Fruit fly (Drosophila melanogaster) whole organism, embryonic: ENCODE measurements around the gene CG13603.
A peak's percentile ranks its signal among the peaks of the same experiment; 100 is the strongest.

ENCODE experiments used
- Bgb ChIP-seq: fragments of 200-800 bp; sonication (Bioruptor generic); IDR thresholded peaks from 2 replicates; pipeline ENCODE4 v1.3.6; 2022; ENCODE audit warnings: missing biosample characterization, missing genetic modification characterization; ENCODE audit not compliant: partially characterized antibody
- CG11456 ChIP-seq: fragments of 200-800 bp; sonication (Bioruptor generic); IDR thresholded peaks from 3 replicates; pipeline ENCODE4 v1.3.6; 2022; ENCODE audit warnings: missing biosample characterization, missing genetic modification characterization
- CG11504 ChIP-seq: fragments of 200-800 bp; sonication (Bioruptor generic); optimal IDR thresholded peaks from 3 replicates; lab custom pipeline; 2019; ENCODE audit warnings: missing biosample characterization, mild to moderate bottlenecking, missing genetic modification characterization, moderate library complexity
- CG11695 ChIP-seq: fragments of 200-800 bp; sonication (Bioruptor generic); IDR thresholded peaks from 3 replicates; pipeline ENCODE4 v1.3.6; 2022; ENCODE audit warnings: missing biosample characterization, missing genetic modification characterization
- CG11696 ChIP-seq: fragments of 200-800 bp; sonication (Bioruptor generic); IDR thresholded peaks from 2 replicates; pipeline ENCODE4 v1.3.6; 2022; ENCODE audit warnings: missing biosample characterization, missing genetic modification characterization
- CG12769 ChIP-seq: fragments of 200-800 bp; sonication (Bioruptor generic); optimal IDR thresholded peaks from 2 replicates; lab custom pipeline; 2019; ENCODE audit warnings: missing biosample characterization, mild to moderate bottlenecking, missing genetic modification characterization, moderate library complexity
- CG16779 ChIP-seq: fragments of 200-800 bp; sonication (Bioruptor generic); IDR thresholded peaks from 2 replicates; pipeline ENCODE4 v1.3.6; 2022; ENCODE audit warnings: missing biosample characterization, missing genetic modification characterization
- CG16813 ChIP-seq: fragments of 200-800 bp; sonication (Bioruptor generic); IDR thresholded peaks from 3 replicates; pipeline ENCODE4 v1.3.6; 2022; ENCODE audit warnings: missing biosample characterization, missing genetic modification characterization; ENCODE audit not compliant: partially characterized antibody
- CG17802 ChIP-seq: fragments of 200-800 bp; sonication (Bioruptor generic); optimal IDR thresholded peaks from 2 replicates; lab custom pipeline; 2018; ENCODE audit warnings: missing biosample characterization, mild to moderate bottlenecking, missing genetic modification characterization, moderate library complexity
- CG17829 ChIP-seq: fragments of 200-800 bp; optimal IDR thresholded peaks from 2 replicates; lab custom pipeline; 2019; ENCODE audit warnings: missing biosample characterization, mild to moderate bottlenecking, missing genetic modification characterization, moderate library complexity
- CG1832 ChIP-seq: fragments of 200-800 bp; sonication (Bioruptor generic); optimal IDR thresholded peaks from 2 replicates; lab custom pipeline; 2017; ENCODE audit warnings: missing biosample characterization, mild to moderate bottlenecking, missing genetic modification characterization, inconsistent platforms
- CG31365 ChIP-seq: fragments of 200-800 bp; sonication (Bioruptor generic); optimal IDR thresholded peaks from 2 replicates; lab custom pipeline; 2018; ENCODE audit warnings: missing biosample characterization, mild to moderate bottlenecking, missing genetic modification characterization
- CG31441 ChIP-seq: fragments of 200-800 bp; sonication (Bioruptor generic); IDR thresholded peaks from 2 replicates; pipeline ENCODE4 v1.3.6; 2022; ENCODE audit warnings: missing biosample characterization, missing genetic modification characterization
- CG32767 ChIP-seq: fragments of 200-800 bp; sonication (Bioruptor generic); IDR thresholded peaks from 2 replicates; pipeline ENCODE4 v1.3.6; 2022; ENCODE audit warnings: missing biosample characterization, missing genetic modification characterization
- CG3281 ChIP-seq: fragments of 200-800 bp; sonication (Bioruptor generic); optimal IDR thresholded peaks from 3 replicates; lab custom pipeline; 2017; ENCODE audit warnings: missing biosample characterization, mild to moderate bottlenecking, missing genetic modification characterization
- CG34224 ChIP-seq: fragments of 200-800 bp; sonication (Bioruptor generic); IDR thresholded peaks from 3 replicates; pipeline ENCODE4 v1.3.6; 2022; ENCODE audit warnings: missing biosample characterization, missing genetic modification characterization; ENCODE audit not compliant: partially characterized antibody
- CG4424 ChIP-seq: fragments of 200-800 bp; sonication (Bioruptor generic); optimal IDR thresholded peaks from 3 replicates; lab custom pipeline; 2016; ENCODE audit warnings: missing biosample characterization, missing genetic modification characterization
- CG6254 ChIP-seq: fragments of 200-800 bp; sonication (Bioruptor generic); optimal IDR thresholded peaks from 3 replicates; lab custom pipeline; 2017; ENCODE audit warnings: mild to moderate bottlenecking, missing biosample characterization, missing genetic modification reagents, missing genetic modification characterization
- CG6813 ChIP-seq: fragments of 200-800 bp; sonication (Bioruptor generic); optimal IDR thresholded peaks from 2 replicates; lab custom pipeline; 2017; ENCODE audit warnings: missing biosample characterization, missing genetic modification characterization, mild to moderate bottlenecking, moderate library complexity, missing genetic modification reagents
- CG8290 ChIP-seq, 3 experiments: fragments of 200-800 bp; sonication (Bioruptor generic); optimal IDR thresholded peaks; 2 replicates each; lab custom pipeline; 2016 to 2019; ENCODE audit warnings: missing biosample characterization in 3 of 3, missing genetic modification characterization in 3 of 3, mild to moderate bottlenecking in 2 of 3, moderate library complexity in 1 of 3
- CG8478 ChIP-seq: fragments of >200 bp; optimal IDR thresholded peaks from 2 replicates; lab custom pipeline; 2018
- E2f2 ChIP-seq: fragments of 200-800 bp; sonication (Bioruptor generic); IDR thresholded peaks from 2 replicates; pipeline ENCODE4 v1.3.6; 2022; ENCODE audit warnings: missing biosample characterization, missing genetic modification characterization
- H15 ChIP-seq: fragments of 200-800 bp; sonication (Bioruptor generic); IDR thresholded peaks from 3 replicates; pipeline ENCODE4 v1.3.6; 2022; ENCODE audit warnings: missing biosample characterization, missing genetic modification characterization
- Jarid2 ChIP-seq: fragments of 200-800 bp; sonication (Bioruptor generic); optimal IDR thresholded peaks from 3 replicates; lab custom pipeline; 2017; ENCODE audit warnings: mild to moderate bottlenecking, missing biosample characterization, missing genetic modification reagents, missing genetic modification characterization
- MTF-1 ChIP-seq: fragments of 200-800 bp; sonication (Bioruptor generic); optimal IDR thresholded peaks from 2 replicates; lab custom pipeline; 2018; ENCODE audit warnings: missing biosample characterization, mild to moderate bottlenecking, missing genetic modification characterization, borderline replicate concordance
- Med ChIP-seq: fragments of 200-800 bp; sonication (Bioruptor generic); peaks from one replicate; lab custom pipeline; 2016; ENCODE audit warnings: missing biosample characterization, missing genetic modification characterization, mild to moderate bottlenecking, inconsistent platforms, moderate library complexity
- cad ChIP-seq: fragments of >200 bp; optimal IDR thresholded peaks from 2 replicates; lab custom pipeline; 2017; ENCODE audit warnings: missing biosample characterization, missing genetic modification characterization
- dmrt99B ChIP-seq: fragments of 200-800 bp; sonication (Bioruptor generic); optimal IDR thresholded peaks from 2 replicates; lab custom pipeline; 2018; ENCODE audit warnings: missing biosample characterization, mild to moderate bottlenecking, missing genetic modification characterization, moderate library complexity
- fd3F ChIP-seq: fragments of 200-800 bp; sonication (Bioruptor generic); optimal IDR thresholded peaks from 2 replicates; lab custom pipeline; 2018; ENCODE audit warnings: missing biosample characterization, mild to moderate bottlenecking, missing genetic modification characterization, moderate library complexity
- gcm2 ChIP-seq: fragments of 200-800 bp; sonication (Bioruptor generic); optimal IDR thresholded peaks from 2 replicates; lab custom pipeline; 2016; ENCODE audit warnings: missing biosample characterization, missing genetic modification characterization
- knrl ChIP-seq: fragments of 200-800 bp; sonication (Bioruptor generic); IDR thresholded peaks from 3 replicates; pipeline ENCODE4 v1.3.6; 2022; ENCODE audit warnings: missing biosample characterization, missing genetic modification characterization; ENCODE audit not compliant: partially characterized antibody
- lbe ChIP-seq: fragments of 200-800 bp; sonication (Bioruptor generic); optimal IDR thresholded peaks from 2 replicates; lab custom pipeline; 2016; ENCODE audit warnings: missing biosample characterization, mild to moderate bottlenecking, missing genetic modification characterization
- nau ChIP-seq: fragments of 200-800 bp; sonication (Bioruptor generic); optimal IDR thresholded peaks from 3 replicates; lab custom pipeline; 2017; ENCODE audit warnings: missing biosample characterization, mild to moderate bottlenecking, missing genetic modification characterization, missing genetic modification reagents
- nerfin-2 ChIP-seq: fragments of 200-800 bp; sonication (Bioruptor generic); IDR thresholded peaks from 2 replicates; pipeline ENCODE4 v1.3.6; 2022; ENCODE audit warnings: missing biosample characterization, missing genetic modification characterization; ENCODE audit not compliant: partially characterized antibody
- oc ChIP-seq: fragments of 200-800 bp; sonication (Bioruptor generic); optimal IDR thresholded peaks from 2 replicates; lab custom pipeline; 2018; ENCODE audit warnings: missing biosample characterization, mild to moderate bottlenecking, missing genetic modification characterization, moderate library complexity
- onecut ChIP-seq: fragments of 200-800 bp; sonication (Bioruptor generic); IDR thresholded peaks from 2 replicates; pipeline ENCODE4 v1.3.6; 2022; ENCODE audit warnings: missing biosample characterization, missing genetic modification characterization
- pan ChIP-seq, 4 experiments: fragments of >200 bp in 3 of 4; fragments of 200-800 bp in 1 of 4; sonication (Bioruptor generic) in 1 of 4; optimal IDR thresholded peaks in 3 of 4; IDR thresholded peaks in 1 of 4; 2 replicates each; pipeline versions ENCODE4 v1.3.6 to Lab custom; 2017 to 2022; ENCODE audit warnings: missing biosample characterization in 2 of 4, missing genetic modification characterization in 2 of 4, mixed read lengths in 1 of 4
- pb ChIP-seq: fragments of 200-800 bp; sonication (Bioruptor generic); optimal IDR thresholded peaks from 3 replicates; lab custom pipeline; 2016; ENCODE audit warnings: missing biosample characterization, missing genetic modification characterization
- peb ChIP-seq: fragments of 200-800 bp; sonication (Bioruptor generic); IDR thresholded peaks from 2 replicates; pipeline ENCODE4 v1.3.6; 2022; ENCODE audit warnings: missing biosample characterization, missing genetic modification characterization
- ranshi ChIP-seq: fragments of 200-800 bp; sonication (Bioruptor generic); IDR thresholded peaks from 2 replicates; pipeline ENCODE4 v1.3.6; 2022; ENCODE audit warnings: missing biosample characterization, missing genetic modification characterization
- sd ChIP-seq: fragments of 200-800 bp; sonication (Bioruptor generic); optimal IDR thresholded peaks from 3 replicates; lab custom pipeline; 2018; ENCODE audit warnings: missing biosample characterization, mild to moderate bottlenecking, missing genetic modification characterization, moderate library complexity
- sob ChIP-seq: fragments of 200-800 bp; sonication (Bioruptor generic); IDR thresholded peaks from 2 replicates; pipeline ENCODE4 v1.3.6; 2022; ENCODE audit warnings: missing biosample characterization, missing genetic modification characterization
- sr ChIP-seq: fragments of 200-800 bp; sonication (Bioruptor generic); IDR thresholded peaks from 3 replicates; pipeline ENCODE4 v1.3.6; 2022; ENCODE audit warnings: missing biosample characterization, missing genetic modification characterization
- trem ChIP-seq: fragments of 200-800 bp; optimal IDR thresholded peaks from 3 replicates; lab custom pipeline; 2019; ENCODE audit warnings: missing biosample characterization, mild to moderate bottlenecking, missing genetic modification characterization, moderate library complexity
- tx ChIP-seq: fragments of 200-800 bp; sonication (Bioruptor generic); optimal IDR thresholded peaks from 2 replicates; lab custom pipeline; 2016; ENCODE audit warnings: missing biosample characterization, missing genetic modification characterization
- vnd ChIP-seq: fragments of 200-800 bp; sonication (Bioruptor generic); IDR thresholded peaks from 3 replicates; pipeline ENCODE4 v1.3.6; 2022; ENCODE audit warnings: missing biosample characterization, missing genetic modification characterization; ENCODE audit not compliant: partially characterized antibody
- zen2 ChIP-seq: fragments of 200-800 bp; sonication (Bioruptor generic); IDR thresholded peaks from 3 replicates; pipeline ENCODE4 v1.3.6; 2022; ENCODE audit warnings: missing biosample characterization, missing genetic modification characterization; ENCODE audit not compliant: partially characterized antibody
- zfh1 ChIP-seq: fragments of 200-800 bp; sonication (Bioruptor generic); IDR thresholded peaks from 3 replicates; pipeline ENCODE4 v1.3.6; 2022; ENCODE audit warnings: missing biosample characterization, missing genetic modification characterization

The CG13603 gene

DNA sequence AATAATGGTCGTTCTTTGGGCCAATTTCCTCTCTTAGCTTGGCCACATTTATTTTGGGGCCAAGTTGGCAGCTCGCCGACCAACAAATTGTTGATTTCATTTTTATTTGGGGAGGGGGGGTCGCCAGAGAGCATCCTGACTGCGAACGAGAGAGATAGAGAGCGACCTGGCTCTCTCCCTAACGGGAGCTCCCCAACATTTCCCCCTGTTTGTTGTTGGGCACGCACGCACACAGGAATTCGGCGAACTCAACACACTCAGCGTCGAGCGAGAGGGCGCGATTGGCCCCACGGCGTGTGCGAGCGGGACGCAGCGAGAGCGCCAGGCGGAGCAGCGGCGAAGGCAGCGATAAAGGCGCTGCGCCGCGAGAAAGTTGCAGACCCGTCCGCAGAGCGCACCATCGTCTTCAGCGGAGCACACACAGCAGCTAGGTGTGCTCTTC lies 23.6 kb downstream of the CG13603 start, which contains the start of gene CG31140:
Gene CG31140 (plus strand): TSS at position 400 of the 442 bp plus-strand sequence.
- TF ChIP-seq cad (GFP tag; lab: Kevin White, UChicago) = no peak
- TF ChIP-seq CG3281 (GFP tag; lab: Kevin White, UChicago) = peak; percentile 6
- TF ChIP-seq Med = peak; percentile 79
- peak; percentile 90 for TF ChIP-seq CG1832
- peak; percentile 19; the same call in 1 of the 2 replicates for TF ChIP-seq ranshi
- TF ChIP-seq sr (GFP tag; lab: Robert Waterston, UW) = peak; percentile 38; the same call in 1 of the 3 replicates
- peak; percentile 17 for TF ChIP-seq CG11504 (tag; lab: Kevin White, UChicago)
- TF ChIP-seq sob (GFP tag; lab: Robert Waterston, UW) = peak; percentile 37; the same call in 1 of the 2 replicates
- TF ChIP-seq CG8290 (GFP tag; optimal IDR thresholded peaks at IDR 0.05; lab: Kevin White, UChicago) = peak; percentile 36
- peak; percentile 50 to 64 for TF ChIP-seq CG8290 (tag; optimal IDR thresholded peaks at IDR 0.05; lab: Kevin White, UChicago)
- peak; percentile 71; the same call in 1 of the 2 replicates for TF ChIP-seq CG32767 (GFP tag; lab: Robert Waterston, UW)
- no peak for TF ChIP-seq peb
- no peak for TF ChIP-seq CG11456 (GFP tag; lab: Robert Waterston, UW)
- no peak for TF ChIP-seq CG11696 (GFP tag; lab: Robert Waterston, UW)
- peak; percentile 1 for TF ChIP-seq MTF-1 (GFP tag; lab: Kevin White, UChicago)
- peak; percentile 43 for TF ChIP-seq pb
- TF ChIP-seq trem (tag; lab: Kevin White, UChicago) = peak; percentile 95
- TF ChIP-seq CG34224 (GFP tag; lab: Robert Waterston, UW) = peak; percentile 35; the same call in 1 of the 3 replicates
- TF ChIP-seq pan (optimal IDR thresholded peaks at IDR 0.05; lab: Kevin White, UChicago) = no peak
- no peak for TF ChIP-seq pan (GFP tag; optimal IDR thresholded peaks at IDR 0.05 in 1 of 2, IDR thresholded peaks at IDR 0.05 in 1 of 2)
- TF ChIP-seq CG31365 (tag; lab: Kevin White, UChicago) = no peak
- TF ChIP-seq CG16779 (GFP tag; lab: Robert Waterston, UW) = peak; percentile 30; the same call in 1 of the 2 replicates
- TF ChIP-seq CG6813 (GFP tag; lab: Kevin White, UChicago) = peak; percentile 11
- TF ChIP-seq CG17802 = no peak
- TF ChIP-seq lbe (GFP tag; lab: Kevin White, UChicago) = no peak
- TF ChIP-seq tx (GFP tag; lab: Kevin White, UChicago) = no peak
- peak; percentile 91 for TF ChIP-seq sd (tag; lab: Kevin White, UChicago)
- TF ChIP-seq nau (GFP tag; lab: Kevin White, UChicago) = peak; percentile 3
- TF ChIP-seq CG12769 (tag; lab: Kevin White, UChicago) = peak; percentile 76
- TF ChIP-seq zen2 = 0 out of 3 replicates have a peak, but pooled peaks have one; percentile 44
- peak; percentile 13 for TF ChIP-seq CG17829
- no peak for TF ChIP-seq vnd (GFP tag; lab: Robert Waterston, UW)
- peak; percentile 30; the same call in 1 of the 2 replicates for TF ChIP-seq Bgb (GFP tag; lab: Robert Waterston, UW)
- TF ChIP-seq fd3F = no peak
- TF ChIP-seq dmrt99B (tag; lab: Kevin White, UChicago) = peak; percentile 7
- TF ChIP-seq CG4424 (GFP tag; lab: Kevin White, UChicago) = no peak
- TF ChIP-seq Jarid2 = peak; percentile 2
- TF ChIP-seq zfh1 (GFP tag; lab: Robert Waterston, UW) = 0 out of 3 replicates have a peak, but pooled peaks have one; percentile 37
- no peak for TF ChIP-seq H15 (GFP tag; lab: Robert Waterston, UW)
- TF ChIP-seq CG11695 = 0 out of 3 replicates have a peak, but pooled peaks have one; percentile 28
- no peak for TF ChIP-seq oc (tag; lab: Kevin White, UChicago)
- no peak for TF ChIP-seq gcm2 (GFP tag; lab: Kevin White, UChicago)
- peak; percentile 83 for TF ChIP-seq CG8478 (lab: Kevin White, UChicago)
- peak; percentile 6 for TF ChIP-seq CG6254 (GFP tag; lab: Kevin White, UChicago)
- no peak for TF ChIP-seq knrl (GFP tag; lab: Robert Waterston, UW)
- 0 out of 2 replicates have a peak, but pooled peaks have one; percentile 33 for TF ChIP-seq E2f2
- TF ChIP-seq CG31441 = no peak
- TF ChIP-seq CG16813 = 0 out of 3 replicates have a peak, but pooled peaks have one; percentile 21
- TF ChIP-seq onecut (GFP tag; lab: Robert Waterston, UW) = peak; percentile 27; the same call in 1 of the 2 replicates
- TF ChIP-seq nerfin-2 = no peak
